Worm (Caenorhabditis elegans) whole organism, L1 larva: ENCODE results near the gene mig-38.

ENCODE experiments used
- C16A3.4 ChIP-seq: fragments of 150-350 bp; optimal IDR thresholded peaks from 2 replicates; lab custom pipeline; 2014; ENCODE audit warnings: missing biosample characterization, missing genetic modification characterization
- C34B4.2 ChIP-seq: sonication (generic microtip); optimal IDR thresholded peaks from 2 replicates; lab custom pipeline; 2017; ENCODE audit warnings: mild to moderate bottlenecking, missing genetic modification characterization, missing compliant biosample characterization
- Y116A8C.19 ChIP-seq: sonication (generic microtip); optimal IDR thresholded peaks from 2 replicates; lab custom pipeline; 2016; ENCODE audit warnings: missing compliant biosample characterization, missing genetic modification characterization, borderline replicate concordance
- aha-1 ChIP-seq: fragments of 150-350 bp; optimal IDR thresholded peaks from 2 replicates; lab custom pipeline; 2014; ENCODE audit warnings: missing biosample characterization, missing genetic modification characterization
- alr-1 ChIP-seq: fragments of 200-800 bp; sonication (Bioruptor generic); optimal IDR thresholded peaks from 2 replicates; lab custom pipeline; 2018; ENCODE audit warnings: borderline replicate concordance, mild to moderate bottlenecking, missing genetic modification characterization, missing compliant biosample characterization
- ama-1 ChIP-seq: fragments of 150-350 bp; optimal IDR thresholded peaks from 2 replicates; lab custom pipeline; 2014
- ceh-8 ChIP-seq: fragments of 200-800 bp; sonication (Bioruptor generic); optimal IDR thresholded peaks from 2 replicates; lab custom pipeline; 2018; ENCODE audit warnings: mild to moderate bottlenecking, missing genetic modification characterization, moderate library complexity, missing compliant biosample characterization
- ceh-82 ChIP-seq, 3 experiments: fragments of 150-350 bp in 1 of 3; sonication (generic microtip) in 2 of 3; optimal IDR thresholded peaks; 2 replicates each; lab custom pipeline; 2014 to 2017; ENCODE audit warnings: missing biosample characterization in 3 of 3, missing genetic modification characterization in 3 of 3
- ceh-90 ChIP-seq: sonication (generic microtip); optimal IDR thresholded peaks from 2 replicates; lab custom pipeline; 2016; ENCODE audit warnings: missing genetic modification characterization, missing compliant biosample characterization
- ces-1 ChIP-seq: fragments of 150-350 bp; optimal IDR thresholded peaks from 2 replicates; lab custom pipeline; 2014; ENCODE audit warnings: missing biosample characterization, missing genetic modification reagents, missing genetic modification characterization
- dpl-1 ChIP-seq, 3 experiments: fragments of 150-350 bp in 2 of 3; sonication (generic microtip) in 1 of 3; optimal IDR thresholded peaks; 2 replicates each; lab custom pipeline; 2014 to 2017; ENCODE audit warnings: missing biosample characterization in 3 of 3, missing genetic modification characterization in 3 of 3, missing genetic modification reagents in 3 of 3
- dsc-1 ChIP-seq: sonication (generic microtip); optimal IDR thresholded peaks from 2 replicates; lab custom pipeline; 2016; ENCODE audit warnings: mild to moderate bottlenecking, missing genetic modification characterization, missing compliant biosample characterization
- elt-3 ChIP-seq, 6 experiments: fragments of 150-350 bp in 1 of 6; sonication (generic microtip); optimal IDR thresholded peaks; 2 replicates each; lab custom pipeline; 2017 to 2018; ENCODE audit warnings: missing biosample characterization in 6 of 6, missing genetic modification characterization in 6 of 6, inconsistent platforms in 1 of 6
- fkh-10 ChIP-seq: sonication (generic microtip); optimal IDR thresholded peaks from 2 replicates; lab custom pipeline; 2017; ENCODE audit warnings: missing biosample characterization, missing genetic modification reagents, missing genetic modification characterization
- fos-1 ChIP-seq: fragments of 150-350 bp; optimal IDR thresholded peaks from 2 replicates; lab custom pipeline; 2014; ENCODE audit warnings: missing biosample characterization, missing genetic modification characterization
- grh-1 ChIP-seq: fragments of 200-800 bp; sonication (Bioruptor generic); IDR thresholded peaks from 2 replicates; pipeline ENCODE4 v1.3.6; 2022; ENCODE audit warnings: missing genetic modification reagents, missing genetic modification characterization, missing compliant biosample characterization
- hlh-4 ChIP-seq: sonication (generic microtip); optimal IDR thresholded peaks from 2 replicates; lab custom pipeline; 2016; ENCODE audit warnings: mild to moderate bottlenecking, missing genetic modification characterization, missing compliant biosample characterization
- hpl-2 ChIP-seq: fragments of 150-350 bp; optimal IDR thresholded peaks from 2 replicates; lab custom pipeline; 2014; ENCODE audit warnings: missing biosample characterization, missing genetic modification reagents, missing genetic modification characterization
- isw-1 ChIP-seq: fragments of 200-800 bp; sonication (Bioruptor generic); IDR thresholded peaks from 2 replicates; pipeline ENCODE4 v1.3.6; 2022; ENCODE audit warnings: missing genetic modification characterization, missing compliant biosample characterization
- lin-13 ChIP-seq: fragments of 150-350 bp; optimal IDR thresholded peaks from 2 replicates; lab custom pipeline; 2014; ENCODE audit warnings: missing biosample characterization, missing genetic modification reagents, missing genetic modification characterization
- lin-15B ChIP-seq: fragments of 150-350 bp; sonication (generic microtip); optimal IDR thresholded peaks from 3 replicates; lab custom pipeline; 2014; ENCODE audit warnings: missing biosample characterization, missing genetic modification characterization
- lin-35 ChIP-seq, 2 experiments: fragments of 150-350 bp; optimal IDR thresholded peaks; 2 replicates each; lab custom pipeline; 2014; ENCODE audit warnings: missing biosample characterization in 2 of 2, missing genetic modification characterization in 2 of 2, missing genetic modification reagents in 2 of 2
- lsy-2 ChIP-seq, 2 experiments: fragments of 150-350 bp; optimal IDR thresholded peaks; 2 replicates each; lab custom pipeline; 2014; ENCODE audit warnings: missing biosample characterization in 2 of 2, missing genetic modification characterization in 2 of 2
- mdl-1 ChIP-seq, 2 experiments: fragments of 150-350 bp; optimal IDR thresholded peaks; 2 replicates each; lab custom pipeline; 2014 to 2017; ENCODE audit warnings: missing biosample characterization in 2 of 2, missing genetic modification characterization in 2 of 2, inconsistent platforms in 1 of 2
- mef-2 ChIP-seq: fragments of 150-350 bp; optimal IDR thresholded peaks from 2 replicates; lab custom pipeline; 2014; ENCODE audit warnings: missing biosample characterization, missing genetic modification characterization
- mep-1 ChIP-seq: fragments of 150-350 bp; optimal IDR thresholded peaks from 2 replicates; lab custom pipeline; 2014; ENCODE audit warnings: missing biosample characterization, missing genetic modification characterization
- nhr-11 ChIP-seq: fragments of 150-350 bp; optimal IDR thresholded peaks from 2 replicates; lab custom pipeline; 2014; ENCODE audit warnings: missing biosample characterization, missing genetic modification characterization
- nhr-12 ChIP-seq: sonication (generic microtip); optimal IDR thresholded peaks from 2 replicates; lab custom pipeline; 2017; ENCODE audit warnings: missing biosample characterization, missing genetic modification characterization
- nhr-19 ChIP-seq: fragments of 200-800 bp; sonication (Bioruptor generic); conservative IDR thresholded peaks from 2 replicates; pipeline ENCODE4 v1.3.6; 2022; ENCODE audit warnings: missing genetic modification characterization, missing compliant biosample characterization
- nhr-20 ChIP-seq: sonication (generic microtip); optimal IDR thresholded peaks from 2 replicates; lab custom pipeline; 2016; ENCODE audit warnings: mild to moderate bottlenecking, missing genetic modification characterization, missing compliant biosample characterization
- nhr-71 ChIP-seq: sonication (generic microtip); optimal IDR thresholded peaks from 2 replicates; lab custom pipeline; 2016; ENCODE audit warnings: mild to moderate bottlenecking, missing genetic modification characterization, moderate library complexity, missing compliant biosample characterization
- nhr-77 ChIP-seq: fragments of 150-350 bp; optimal IDR thresholded peaks from 2 replicates; lab custom pipeline; 2014; ENCODE audit warnings: missing biosample characterization, missing genetic modification characterization
- nhr-84 ChIP-seq: sonication (generic microtip); optimal IDR thresholded peaks from 2 replicates; lab custom pipeline; 2017; ENCODE audit warnings: missing biosample characterization, missing genetic modification characterization
- nhr-85 ChIP-seq: sonication (generic microtip); peaks from one replicate; lab custom pipeline; 2016; ENCODE audit warnings: missing genetic modification characterization, inconsistent platforms, missing compliant biosample characterization
- pax-3 ChIP-seq: fragments of 200-800 bp; sonication (Bioruptor generic); optimal IDR thresholded peaks from 2 replicates; lab custom pipeline; 2018; ENCODE audit warnings: mild to moderate bottlenecking, missing genetic modification characterization, moderate library complexity, missing compliant biosample characterization
- rnt-1 ChIP-seq: sonication (generic microtip); optimal IDR thresholded peaks from 2 replicates; lab custom pipeline; 2016; ENCODE audit warnings: mild to moderate bottlenecking, missing genetic modification characterization, moderate library complexity, missing compliant biosample characterization
- skn-1 ChIP-seq: fragments of 150-350 bp; optimal IDR thresholded peaks from 2 replicates; lab custom pipeline; 2014; ENCODE audit warnings: missing biosample characterization, missing genetic modification characterization
- sox-4 ChIP-seq: sonication (generic microtip); optimal IDR thresholded peaks from 2 replicates; lab custom pipeline; 2016; ENCODE audit warnings: missing genetic modification characterization, missing compliant biosample characterization
- sup-37 ChIP-seq: fragments of 200-800 bp; sonication (Bioruptor generic); optimal IDR thresholded peaks from 2 replicates; lab custom pipeline; 2018; ENCODE audit warnings: mild to moderate bottlenecking, missing genetic modification characterization, missing compliant biosample characterization
- swsn-7 ChIP-seq: sonication (generic microtip); optimal IDR thresholded peaks from 2 replicates; lab custom pipeline; 2016; ENCODE audit warnings: missing genetic modification characterization, missing compliant biosample characterization
- tlp-1 ChIP-seq: fragments of 150-350 bp; optimal IDR thresholded peaks from 2 replicates; lab custom pipeline; 2014; ENCODE audit warnings: missing biosample characterization, missing genetic modification characterization
- unc-130 ChIP-seq: fragments of 150-350 bp; optimal IDR thresholded peaks from 2 replicates; lab custom pipeline; 2017; ENCODE audit warnings: missing biosample characterization, missing genetic modification characterization, inconsistent platforms
- unc-62 ChIP-seq: fragments of 150-350 bp; optimal IDR thresholded peaks from 2 replicates; lab custom pipeline; 2014; ENCODE audit warnings: missing biosample characterization, missing genetic modification reagents, missing genetic modification characterization
- unc-86 ChIP-seq: sonication (generic microtip); optimal IDR thresholded peaks from 2 replicates; lab custom pipeline; 2016; ENCODE audit warnings: missing genetic modification characterization, missing compliant biosample characterization
- unc-98 ChIP-seq: fragments of 200-800 bp; sonication (Bioruptor generic); IDR thresholded peaks from 2 replicates; pipeline ENCODE4 v1.3.6; 2022; ENCODE audit warnings: missing genetic modification characterization, missing compliant biosample characterization
- vab-15 ChIP-seq: sonication (generic microtip); optimal IDR thresholded peaks from 2 replicates; lab custom pipeline; 2017; ENCODE audit warnings: missing genotype, mild to moderate bottlenecking, missing genetic modification characterization, missing compliant biosample characterization
- zag-1 ChIP-seq: fragments of 150-350 bp; optimal IDR thresholded peaks from 2 replicates; lab custom pipeline; 2014; ENCODE audit warnings: missing biosample characterization, missing genetic modification characterization
- zip-4 ChIP-seq: fragments of 200-800 bp; sonication (Bioruptor generic); optimal IDR thresholded peaks from 2 replicates; lab custom pipeline; 2018; ENCODE audit warnings: mild to moderate bottlenecking, missing genetic modification characterization, moderate library complexity, missing compliant biosample characterization
- ztf-11 ChIP-seq, 2 experiments: sonication (generic microtip); optimal IDR thresholded peaks; 2 replicates each; lab custom pipeline; 2016 to 2017; ENCODE audit warnings: missing genetic modification characterization in 2 of 2, missing biosample characterization in 1 of 2, missing compliant biosample characterization in 1 of 2

mig-38 gene

ce11 chrIV:11592820-11593219 is 1.2 kb upstream of the mig-38 start (continued):
- peak; percentile 24 for TF ChIP-seq sox-4 (tag; lab: Kevin White, UChicago)
- TF ChIP-seq dpl-1 (GFP tag; optimal IDR thresholded peaks at IDR 0.05; lab: Kevin White, UChicago) = peak in 2 of 3 experiments; percentile 39 to 55
- TF ChIP-seq dsc-1 (tag; lab: Kevin White, UChicago) = peak; percentile 10
- TF ChIP-seq C34B4.2 (tag; lab: Kevin White, UChicago) = no peak
- TF ChIP-seq swsn-7 (tag; lab: Kevin White, UChicago) = peak; percentile 24
- TF ChIP-seq pax-3 = peak; percentile 2
- peak; percentile 89 for TF ChIP-seq ceh-90
- TF ChIP-seq, all 84 proteins: peak for 36

- peak; percentile 46 for TF ChIP-seq grh-1
- no peak for TF ChIP-seq nhr-84 (tag; lab: Kevin White, UChicago)
- no peak for TF ChIP-seq alr-1 (tag; lab: Kevin White, UChicago)
- TF ChIP-seq sox-4 (tag; lab: Kevin White, UChicago) = peak; percentile 66
- TF ChIP-seq mef-2 = peak; percentile 6
- peak; percentile 89 for TF ChIP-seq unc-130
- TF ChIP-seq C34B4.2 (tag; lab: Kevin White, UChicago) = no peak
- no peak for TF ChIP-seq zag-1 (tag; lab: Kevin White, UChicago)
- TF ChIP-seq rnt-1 (tag; lab: Kevin White, UChicago) = peak; percentile 87
- peak; percentile 78 for TF ChIP-seq nhr-77
- TF ChIP-seq ceh-82 (tag; optimal IDR thresholded peaks at IDR 0.05; lab: Kevin White, UChicago) = peak; percentile 65 to 91 (median 78)
- peak; percentile 93 for TF ChIP-seq dsc-1 (tag; lab: Kevin White, UChicago)
- peak; percentile 84 to 90 for TF ChIP-seq lsy-2 (tag; optimal IDR thresholded peaks at IDR 0.05; lab: Kevin White, UChicago)
- TF ChIP-seq lin-13 (GFP tag; lab: Kevin White, UChicago) = peak; percentile 68
- no peak for TF ChIP-seq tlp-1 (tag; lab: Kevin White, UChicago)
- peak; percentile 1 for TF ChIP-seq unc-62 (GFP tag; lab: Kevin White, UChicago)
- peak; percentile 92 for TF ChIP-seq nhr-71 (tag; lab: Kevin White, UChicago)
- no peak for TF ChIP-seq sup-37 (GFP tag; lab: Kevin White, UChicago)
- peak; percentile 67 for TF ChIP-seq skn-1
- no peak for TF ChIP-seq hpl-2
- TF ChIP-seq mep-1 (tag; lab: Kevin White, UChicago) = peak; percentile 86
- peak in 1 of 2 experiments; percentile 92 for TF ChIP-seq mdl-1 (tag; optimal IDR thresholded peaks at IDR 0.05; lab: Kevin White, UChicago)
- TF ChIP-seq nhr-11 (tag; lab: Kevin White, UChicago) = peak; percentile 50
- TF ChIP-seq ztf-11 (tag; optimal IDR thresholded peaks at IDR 0.05; lab: Kevin White, UChicago) = peak in 1 of 2 experiments; percentile 67
- peak; percentile 84 for TF ChIP-seq nhr-20 (tag; lab: Kevin White, UChicago)
- TF ChIP-seq fkh-10 (GFP tag; lab: Kevin White, UChicago) = peak; percentile 87
- TF ChIP-seq Y116A8C.19 (tag; lab: Kevin White, UChicago) = no peak
- TF ChIP-seq C16A3.4 (tag; lab: Kevin White, UChicago) = peak; percentile 89
- peak; percentile 83 for TF ChIP-seq nhr-19 (GFP tag; lab: Robert Waterston, UW)
- TF ChIP-seq ces-1 (GFP tag; lab: Kevin White, UChicago) = peak; percentile 37
- peak; percentile 83 for TF ChIP-seq ama-1 (lab: Kevin White, UChicago)
- TF ChIP-seq hlh-4 = no peak
- peak; percentile 33 for TF ChIP-seq zip-4 (GFP tag; lab: Kevin White, UChicago)
- TF ChIP-seq lin-35 (GFP tag; optimal IDR thresholded peaks at IDR 0.05; lab: Kevin White, UChicago) = peak; percentile 77 to 84
- no peak for TF ChIP-seq aha-1 (tag; lab: Kevin White, UChicago)
- no peak for TF ChIP-seq nhr-12 (tag; lab: Kevin White, UChicago)
- no peak for TF ChIP-seq unc-98 (GFP tag; lab: Robert Waterston, UW)
- peak; percentile 94 for TF ChIP-seq nhr-85 (tag; lab: Kevin White, UChicago)
- TF ChIP-seq fos-1 = peak; percentile 86
- TF ChIP-seq lin-15B (tag; lab: Kevin White, UChicago) = peak; percentile 23
- TF ChIP-seq vab-15 (tag; lab: Kevin White, UChicago) = peak; percentile 85
- TF ChIP-seq isw-1 (GFP tag; lab: Robert Waterston, UW) = peak; percentile 77
- TF ChIP-seq elt-3 (tag; optimal IDR thresholded peaks at IDR 0.05; lab: Kevin White, UChicago) = peak in 3 of 6 experiments; percentile 44 to 81 (median 79)
- TF ChIP-seq dpl-1 (GFP tag; optimal IDR thresholded peaks at IDR 0.05; lab: Kevin White, UChicago) = peak; percentile 51 to 60 (median 57)
- TF ChIP-seq unc-86 (tag; lab: Kevin White, UChicago) = peak; percentile 67
- peak; percentile 80 for TF ChIP-seq ceh-8 (GFP tag; lab: Kevin White, UChicago)
Observed at ce11 chrIV:11593415-11594190, 441 bp upstream of the mig-38 start, which contains the start of gene F40F11.3. Gene F40F11.3 (minus strand): TSS chrIV:11594003.
